Fruit fly (Drosophila melanogaster) whole organism, embryonic: ENCODE data around the gene CG10208.

Experiments used
- BtbVII ChIP-seq: fragments of 200-800 bp; sonication (Bioruptor generic); optimal IDR thresholded peaks from 3 replicates; lab custom pipeline; 2017; ENCODE audit warnings: missing biosample characterization, mild to moderate bottlenecking, missing genetic modification characterization
- CG11085 ChIP-seq: fragments of 200-800 bp; sonication (Bioruptor generic); IDR thresholded peaks from 2 replicates; pipeline ENCODE4 v1.3.6; 2022; ENCODE audit warnings: missing biosample characterization, missing genetic modification characterization
- CG11504 ChIP-seq: fragments of 200-800 bp; sonication (Bioruptor generic); optimal IDR thresholded peaks from 3 replicates; lab custom pipeline; 2019; ENCODE audit warnings: missing biosample characterization, mild to moderate bottlenecking, missing genetic modification characterization, moderate library complexity
- CG11695 ChIP-seq: fragments of 200-800 bp; sonication (Bioruptor generic); IDR thresholded peaks from 3 replicates; pipeline ENCODE4 v1.3.6; 2022; ENCODE audit warnings: missing biosample characterization, missing genetic modification characterization
- CG13424 ChIP-seq: fragments of 200-800 bp; sonication (Bioruptor generic); optimal IDR thresholded peaks from 2 replicates; lab custom pipeline; 2019; ENCODE audit warnings: missing biosample characterization, mild to moderate bottlenecking, missing genetic modification characterization, moderate library complexity
- CG17802 ChIP-seq: fragments of 200-800 bp; sonication (Bioruptor generic); optimal IDR thresholded peaks from 2 replicates; lab custom pipeline; 2018; ENCODE audit warnings: missing biosample characterization, mild to moderate bottlenecking, missing genetic modification characterization, moderate library complexity
- CG1792 ChIP-seq: fragments of 200-800 bp; sonication (Bioruptor generic); optimal IDR thresholded peaks from 2 replicates; lab custom pipeline; 2016; ENCODE audit warnings: missing biosample characterization, missing genetic modification characterization
- CG18262 ChIP-seq: fragments of 200-800 bp; optimal IDR thresholded peaks from 3 replicates; lab custom pipeline; 2019; ENCODE audit warnings: missing biosample characterization, mild to moderate bottlenecking, missing genetic modification characterization, moderate library complexity
- CG18476 ChIP-seq: fragments of 200-800 bp; sonication (Bioruptor generic); optimal IDR thresholded peaks from 2 replicates; lab custom pipeline; 2016; ENCODE audit warnings: missing biosample characterization, mild to moderate bottlenecking, missing genetic modification characterization
- CG18764 ChIP-seq: fragments of 200-800 bp; sonication (Bioruptor generic); optimal IDR thresholded peaks from 3 replicates; lab custom pipeline; 2016; ENCODE audit warnings: missing biosample characterization, missing genetic modification characterization
- CG2889 ChIP-seq: fragments of 200-800 bp; sonication (Bioruptor generic); IDR thresholded peaks from 3 replicates; pipeline ENCODE4 v1.3.6; 2022; ENCODE audit warnings: missing biosample characterization, missing genetic modification characterization
- CG3726 ChIP-seq: fragments of 200-800 bp; sonication (Bioruptor generic); IDR thresholded peaks from 3 replicates; pipeline ENCODE4, ENCODE4 v1.3.6; 2022; ENCODE audit warnings: missing biosample characterization, missing genetic modification characterization
- CG3847 ChIP-seq: fragments of 200-800 bp; sonication (Bioruptor generic); IDR thresholded peaks from 2 replicates; pipeline ENCODE4 v1.3.6; 2022; ENCODE audit warnings: missing biosample characterization, missing genetic modification characterization
- CG7357 ChIP-seq: fragments of 200-800 bp; sonication (Bioruptor generic); IDR thresholded peaks from 3 replicates; pipeline ENCODE4 v1.3.6; 2022; ENCODE audit warnings: missing biosample characterization, missing genetic modification characterization
- CG7745 ChIP-seq: fragments of 200-800 bp; sonication (Bioruptor generic); optimal IDR thresholded peaks from 2 replicates; lab custom pipeline; 2018; ENCODE audit warnings: missing biosample characterization, mild to moderate bottlenecking, missing genetic modification characterization, moderate library complexity
- D ChIP-seq, 2 experiments: fragments of 200-800 bp in 1 of 2; fragments of >200 bp in 1 of 2; sonication (Bioruptor generic) in 1 of 2; optimal IDR thresholded peaks; 2 replicates in 1 of 2; 3 replicates in 1 of 2; lab custom pipeline; 2017; ENCODE audit warnings: mild to moderate bottlenecking in 1 of 2, missing biosample characterization in 1 of 2, missing genetic modification characterization in 1 of 2, missing genetic modification reagents in 1 of 2
- Dip3 ChIP-seq: fragments of 200-800 bp; sonication (Bioruptor generic); optimal IDR thresholded peaks from 3 replicates; lab custom pipeline; 2016; ENCODE audit warnings: missing biosample characterization, missing genetic modification characterization
- Dp ChIP-seq: fragments of 200-800 bp; sonication (Bioruptor generic); optimal IDR thresholded peaks from 2 replicates; lab custom pipeline; 2018; ENCODE audit warnings: missing biosample characterization, mild to moderate bottlenecking, missing genetic modification characterization, moderate library complexity
- H15 ChIP-seq: fragments of 200-800 bp; sonication (Bioruptor generic); IDR thresholded peaks from 3 replicates; pipeline ENCODE4 v1.3.6; 2022; ENCODE audit warnings: missing biosample characterization, missing genetic modification characterization
- HLH3B ChIP-seq: fragments of 200-800 bp; sonication (Bioruptor generic); IDR thresholded peaks from 2 replicates; pipeline ENCODE4 v1.3.6; 2022; ENCODE audit warnings: missing biosample characterization, missing genetic modification characterization
- Hsf ChIP-seq: fragments of 200-800 bp; sonication (Bioruptor generic); optimal IDR thresholded peaks from 3 replicates; lab custom pipeline; 2016; ENCODE audit warnings: missing biosample characterization, missing genetic modification characterization
- Jarid2 ChIP-seq: fragments of 200-800 bp; sonication (Bioruptor generic); optimal IDR thresholded peaks from 3 replicates; lab custom pipeline; 2017; ENCODE audit warnings: mild to moderate bottlenecking, missing biosample characterization, missing genetic modification reagents, missing genetic modification characterization
- NK7.1 ChIP-seq: fragments of 200-800 bp; sonication (Bioruptor generic); optimal IDR thresholded peaks from 3 replicates; lab custom pipeline; 2016; ENCODE audit warnings: missing biosample characterization, missing genetic modification characterization
- Nf-YB ChIP-seq: fragments of 200-800 bp; sonication (Bioruptor generic); optimal IDR thresholded peaks from 3 replicates; lab custom pipeline; 2019; ENCODE audit warnings: missing biosample characterization, mild to moderate bottlenecking, missing genetic modification characterization, moderate library complexity
- Ravus ChIP-seq: fragments of 200-800 bp; sonication (Bioruptor generic); IDR thresholded peaks from 2 replicates; pipeline ENCODE4 v1.3.6; 2022; ENCODE audit warnings: missing biosample characterization, missing genetic modification characterization
- Scr ChIP-seq: fragments of 200-800 bp; sonication (Bioruptor generic); IDR thresholded peaks from 2 replicates; pipeline ENCODE4 v1.3.6; 2022; ENCODE audit warnings: missing biosample characterization, missing genetic modification characterization; ENCODE audit not compliant: partially characterized antibody
- Spps ChIP-seq: fragments of 200-800 bp; sonication (Bioruptor generic); optimal IDR thresholded peaks from 2 replicates; lab custom pipeline; 2018; ENCODE audit warnings: missing biosample characterization, mild to moderate bottlenecking, missing genetic modification characterization
- aop ChIP-seq: fragments of 200-800 bp; sonication (Bioruptor generic); IDR thresholded peaks from 2 replicates; pipeline ENCODE4 v1.3.6; 2022; ENCODE audit warnings: missing biosample characterization, missing genetic modification characterization
- ara ChIP-seq: fragments of 200-800 bp; sonication (Bioruptor generic); IDR thresholded peaks from 2 replicates; pipeline ENCODE4 v1.3.6; 2022; ENCODE audit warnings: missing biosample characterization, missing genetic modification characterization
- az2 ChIP-seq: fragments of 200-800 bp; sonication (Bioruptor generic); optimal IDR thresholded peaks from 3 replicates; lab custom pipeline; 2016; ENCODE audit warnings: missing biosample characterization, missing genetic modification characterization
- caup ChIP-seq: fragments of 200-800 bp; sonication (Bioruptor generic); optimal IDR thresholded peaks from 3 replicates; lab custom pipeline; 2017; ENCODE audit warnings: missing biosample characterization, mild to moderate bottlenecking, missing genetic modification characterization, moderate library complexity; ENCODE audit not compliant: severe bottlenecking
- chinmo ChIP-seq: fragments of 200-800 bp; sonication (Bioruptor generic); IDR thresholded peaks from 4 replicates; pipeline ENCODE4 v1.3.6; 2022; ENCODE audit warnings: missing biosample characterization, missing genetic modification characterization; ENCODE audit not compliant: partially characterized antibody
- disco-r ChIP-seq: fragments of 200-800 bp; sonication (Bioruptor generic); optimal IDR thresholded peaks from 2 replicates; lab custom pipeline; 2016; ENCODE audit warnings: missing biosample characterization, missing genetic modification characterization
- dysf ChIP-seq: fragments of 200-800 bp; sonication (Bioruptor generic); IDR thresholded peaks from 3 replicates; pipeline ENCODE4 v1.3.6; 2022; ENCODE audit warnings: missing biosample characterization, missing genetic modification characterization
- eyg ChIP-seq: fragments of 200-800 bp; sonication (Bioruptor generic); optimal IDR thresholded peaks from 3 replicates; lab custom pipeline; 2016; ENCODE audit warnings: missing biosample characterization, missing genetic modification characterization
- ftz-f1 ChIP-seq: fragments of 200-800 bp; sonication (Bioruptor generic); optimal IDR thresholded peaks from 2 replicates; lab custom pipeline; 2016; ENCODE audit warnings: missing biosample characterization, missing genetic modification characterization
- h ChIP-seq: fragments of >200 bp; optimal IDR thresholded peaks from 2 replicates; lab custom pipeline; 2017
- jumu ChIP-seq: fragments of 200-800 bp; sonication (Bioruptor generic); optimal IDR thresholded peaks from 3 replicates; lab custom pipeline; 2016; ENCODE audit warnings: missing biosample characterization, missing genetic modification characterization
- knrl ChIP-seq: fragments of 200-800 bp; sonication (Bioruptor generic); IDR thresholded peaks from 3 replicates; pipeline ENCODE4 v1.3.6; 2022; ENCODE audit warnings: missing biosample characterization, missing genetic modification characterization; ENCODE audit not compliant: partially characterized antibody
- lola ChIP-seq, 3 experiments: fragments of >200 bp in 2 of 3; fragments of 200-800 bp in 1 of 3; sonication (Bioruptor generic) in 1 of 3; optimal IDR thresholded peaks; 2 replicates each; lab custom pipeline; 2017 to 2019; ENCODE audit warnings: missing biosample characterization in 3 of 3, missing genetic modification characterization in 3 of 3, mild to moderate bottlenecking in 1 of 3, moderate library complexity in 1 of 3
- pfk ChIP-seq: fragments of 200-800 bp; sonication (Bioruptor generic); optimal IDR thresholded peaks from 2 replicates; lab custom pipeline; 2018; ENCODE audit warnings: missing biosample characterization, mild to moderate bottlenecking, missing genetic modification characterization, moderate library complexity
- prd ChIP-seq, 3 experiments: fragments of >200 bp in 2 of 3; fragments of 200-800 bp in 1 of 3; sonication (Bioruptor generic) in 1 of 3; optimal IDR thresholded peaks in 2 of 3; IDR thresholded peaks in 1 of 3; 2 replicates in 2 of 3; 3 replicates in 1 of 3; pipeline versions ENCODE4 v1.3.6 to Lab custom; 2017 to 2022; ENCODE audit warnings: missing biosample characterization in 1 of 3, missing genetic modification characterization in 1 of 3
- sd ChIP-seq: fragments of 200-800 bp; sonication (Bioruptor generic); optimal IDR thresholded peaks from 3 replicates; lab custom pipeline; 2018; ENCODE audit warnings: missing biosample characterization, mild to moderate bottlenecking, missing genetic modification characterization, moderate library complexity
- sim ChIP-seq: fragments of 200-800 bp; sonication (Bioruptor generic); IDR thresholded peaks from 2 replicates; pipeline ENCODE4 v1.3.6; 2022; ENCODE audit warnings: missing biosample characterization, missing genetic modification characterization
- stwl ChIP-seq: fragments of 200-800 bp; sonication (Bioruptor generic); optimal IDR thresholded peaks from 3 replicates; lab custom pipeline; 2018; ENCODE audit warnings: missing biosample characterization, mild to moderate bottlenecking, missing genetic modification characterization, moderate library complexity
- tll ChIP-seq, 2 experiments: fragments of 200-800 bp in 1 of 2; fragments of >200 bp in 1 of 2; sonication (Bioruptor generic) in 1 of 2; optimal IDR thresholded peaks; 2 replicates each; lab custom pipeline; 2017 to 2019; ENCODE audit warnings: missing biosample characterization in 2 of 2, missing genetic modification characterization in 2 of 2, mild to moderate bottlenecking in 1 of 2, moderate library complexity in 1 of 2
- tup ChIP-seq: fragments of 200-800 bp; sonication (Bioruptor generic); optimal IDR thresholded peaks from 2 replicates; lab custom pipeline; 2016; ENCODE audit warnings: missing biosample characterization, mild to moderate bottlenecking, missing genetic modification characterization, moderate library complexity
- vvl ChIP-seq: fragments of 200-800 bp; sonication (Bioruptor generic); IDR thresholded peaks from 2 replicates; pipeline ENCODE4 v1.3.6; 2022; ENCODE audit warnings: missing biosample characterization, missing genetic modification characterization
- zen ChIP-seq: fragments of 200-800 bp; sonication (Bioruptor generic); optimal IDR thresholded peaks from 3 replicates; lab custom pipeline; 2018; ENCODE audit warnings: missing biosample characterization, mild to moderate bottlenecking, missing genetic modification characterization, moderate library complexity

Gene CG10208

dm6 chr3R:23783961-23784360 is 10.0 kb upstream of the CG10208 start (continued):
- TF ChIP-seq disco-r (GFP tag; lab: Kevin White, UChicago) = peak; percentile 14
- peak; percentile 45 for TF ChIP-seq Nf-YB (GFP tag; lab: Kevin White, UChicago)
- peak in 1 of 3 experiments; percentile 91 for TF ChIP-seq lola (GFP tag; optimal IDR thresholded peaks at IDR 0.05; lab: Kevin White, UChicago)
- TF ChIP-seq CG11504 (tag; lab: Kevin White, UChicago) = peak; percentile 82
- TF ChIP-seq Hsf (GFP tag; lab: Kevin White, UChicago) = peak; percentile 76
- TF ChIP-seq dysf = peak; percentile 71
- TF ChIP-seq NK7.1 (GFP tag; lab: Kevin White, UChicago) = peak; percentile 49
- peak; percentile 72 for TF ChIP-seq vvl
- 0 out of 3 replicates have a peak, but pooled peaks have one; percentile 20 for TF ChIP-seq knrl (GFP tag; lab: Robert Waterston, UW)
- peak; percentile 43 for TF ChIP-seq CG17802
- TF ChIP-seq CG18262 = peak; percentile 94
- peak; percentile 34 for TF ChIP-seq Jarid2 (GFP tag; lab: Kevin White, UChicago)
- TF ChIP-seq CG11695 (GFP tag; lab: Robert Waterston, UW) = peak; percentile 39; the same call in 1 of the 3 replicates
- TF ChIP-seq sim = peak; percentile 68
- TF ChIP-seq ftz-f1 = no peak
- TF ChIP-seq caup (GFP tag; lab: Kevin White, UChicago) = no peak
- no peak for TF ChIP-seq aop (GFP tag; lab: Robert Waterston, UW)
- no peak for TF ChIP-seq BtbVII (GFP tag; lab: Kevin White, UChicago)
- TF ChIP-seq Spps (tag; lab: Kevin White, UChicago) = peak; percentile 83
- peak; percentile 60 for TF ChIP-seq zen (tag; lab: Kevin White, UChicago)
- peak; percentile 66 for TF ChIP-seq HLH3B (GFP tag; lab: Robert Waterston, UW)
- TF ChIP-seq jumu = peak; percentile 68
- no peak for TF ChIP-seq eyg (GFP tag; lab: Kevin White, UChicago)
- TF ChIP-seq Ravus (GFP tag; lab: Robert Waterston, UW) = peak; percentile 42
- TF ChIP-seq D (optimal IDR thresholded peaks at IDR 0.05; lab: Kevin White, UChicago) = no peak
- TF ChIP-seq D (GFP tag; optimal IDR thresholded peaks at IDR 0.05; lab: Kevin White, UChicago) = peak; percentile 88
- peak; percentile 77; the same call in 2 of the 3 replicates for TF ChIP-seq CG3726
- TF ChIP-seq az2 (GFP tag; lab: Kevin White, UChicago) = peak; percentile 80
- TF ChIP-seq CG7745 (tag; lab: Kevin White, UChicago) = no peak
- peak; percentile 76 for TF ChIP-seq CG13424
- TF ChIP-seq H15 = peak; percentile 69; the same call in 2 of the 3 replicates
- TF ChIP-seq Scr (GFP tag; lab: Robert Waterston, UW) = no peak
- TF ChIP-seq Dp (GFP tag; lab: Kevin White, UChicago) = no peak
- no peak for TF ChIP-seq CG1792 (GFP tag; lab: Kevin White, UChicago)
- peak; percentile 76 for TF ChIP-seq CG18476 (GFP tag; lab: Kevin White, UChicago)
- TF ChIP-seq h = no peak
- TF ChIP-seq stwl (tag; lab: Kevin White, UChicago) = peak; percentile 9
- peak; percentile 54 for TF ChIP-seq tup (GFP tag; lab: Kevin White, UChicago)
- no peak for TF ChIP-seq prd (optimal IDR thresholded peaks at IDR 0.05; lab: Kevin White, UChicago)
- peak; percentile 74 for TF ChIP-seq prd (GFP tag; IDR thresholded peaks at IDR 0.05; lab: Robert Waterston, UW)
- TF ChIP-seq pfk (GFP tag; lab: Kevin White, UChicago) = no peak
- TF ChIP-seq chinmo = no peak
- TF ChIP-seq Dip3 = peak; percentile 25
- peak; percentile 57 for TF ChIP-seq CG18764 (GFP tag; lab: Kevin White, UChicago)
- peak; percentile 50 for TF ChIP-seq CG3847 (GFP tag; lab: Robert Waterston, UW)
- TF ChIP-seq tll (GFP tag; optimal IDR thresholded peaks at IDR 0.05; lab: Kevin White, UChicago) = no peak
- TF ChIP-seq sd (tag; lab: Kevin White, UChicago) = no peak
- TF ChIP-seq CG11085 (GFP tag; lab: Robert Waterston, UW) = no peak
- TF ChIP-seq ara (GFP tag; lab: Robert Waterston, UW) = peak; percentile 67; the same call in 1 of the 2 replicates
- 0 out of 3 replicates have a peak, but pooled peaks have one; percentile 40 for TF ChIP-seq CG7357 (GFP tag; lab: Robert Waterston, UW)
- no peak for TF ChIP-seq CG2889 (GFP tag; lab: Robert Waterston, UW)
